Worm (Caenorhabditis elegans) whole organism, L4 larva: Measurements from ENCODE around the gene K08D12.3.

ENCODE experiments used
- T20F7.1 ChIP-seq: fragments of 200-800 bp; sonication (Bioruptor generic); optimal IDR thresholded peaks from 2 replicates; lab custom pipeline; 2018; ENCODE audit warnings: mild to moderate bottlenecking, missing genetic modification characterization, missing compliant biosample characterization
- ama-1 ChIP-seq: fragments of 150-350 bp; optimal IDR thresholded peaks from 2 replicates; lab custom pipeline; 2014; ENCODE audit warnings: inconsistent platforms, mixed read lengths
- ceh-28 ChIP-seq: fragments of 150-350 bp; optimal IDR thresholded peaks from 2 replicates; lab custom pipeline; 2014; ENCODE audit warnings: missing biosample characterization, missing genetic modification reagents, missing genetic modification characterization
- dve-1 ChIP-seq: sonication (generic microtip); optimal IDR thresholded peaks from 2 replicates; lab custom pipeline; 2017; ENCODE audit warnings: antibody characterized with exemption, mild to moderate bottlenecking, missing genetic modification characterization, missing compliant biosample characterization; ENCODE audit not compliant: insufficient read depth
- egl-27 ChIP-seq: sonication (generic microtip); optimal IDR thresholded peaks from 3 replicates; lab custom pipeline; 2017; ENCODE audit warnings: missing biosample characterization, missing genetic modification reagents, missing genetic modification characterization
- nhr-237 ChIP-seq: sonication (generic microtip); optimal IDR thresholded peaks from 2 replicates; lab custom pipeline; 2017; ENCODE audit warnings: missing biosample characterization, missing genetic modification characterization
- nhr-76 ChIP-seq: fragments of 150-350 bp; optimal IDR thresholded peaks from 2 replicates; lab custom pipeline; 2014; ENCODE audit warnings: missing biosample characterization, missing genetic modification characterization
- unc-39 ChIP-seq: sonication (generic microtip); optimal IDR thresholded peaks from 2 replicates; lab custom pipeline; 2017; ENCODE audit warnings: missing biosample characterization, missing genetic modification characterization

- TF ChIP-seq ceh-28 (tag; lab: Kevin White, UChicago) = no peak
- no peak for TF ChIP-seq unc-39 (tag; lab: Kevin White, UChicago)
- TF ChIP-seq egl-27 = no peak
- TF ChIP-seq dve-1 = no peak
- no peak for TF ChIP-seq nhr-237 (tag; lab: Kevin White, UChicago)
- TF ChIP-seq nhr-76 (tag; lab: Kevin White, UChicago) = no peak
- TF ChIP-seq T20F7.1 (GFP tag; lab: Kevin White, UChicago) = no peak
- TF ChIP-seq ama-1 (lab: Kevin White, UChicago) = peak; percentile 87
These were observed 994 bp downstream of the K08D12.3 start, which contains the start of gene rpi-2 for ce11 chrIV:1711029-1711489.
